Fruit fly (Drosophila melanogaster) whole organism, embryonic: Measurements from ENCODE around the gene dally.

Source experiments
- Asciz ChIP-seq: fragments of 200-800 bp; sonication (Bioruptor generic); optimal IDR thresholded peaks from 2 replicates; lab custom pipeline; 2017; ENCODE audit warnings: missing biosample characterization, mild to moderate bottlenecking, missing genetic modification characterization, missing genetic modification reagents
- Atf3 ChIP-seq: fragments of 200-800 bp; sonication (Bioruptor generic); optimal IDR thresholded peaks from 3 replicates; lab custom pipeline; 2016; ENCODE audit warnings: missing biosample characterization, missing genetic modification characterization
- B-H1 ChIP-seq: fragments of 200-800 bp; sonication (Bioruptor generic); IDR thresholded peaks from 3 replicates; pipeline ENCODE4 v1.3.6; 2022; ENCODE audit warnings: missing biosample characterization, missing genetic modification characterization
- Bgb ChIP-seq: fragments of 200-800 bp; sonication (Bioruptor generic); IDR thresholded peaks from 2 replicates; pipeline ENCODE4 v1.3.6; 2022; ENCODE audit warnings: missing biosample characterization, missing genetic modification characterization; ENCODE audit not compliant: partially characterized antibody
- CG10209 ChIP-seq: fragments of 200-800 bp; sonication (Bioruptor generic); optimal IDR thresholded peaks from 3 replicates; lab custom pipeline; 2017; ENCODE audit warnings: missing biosample characterization, mild to moderate bottlenecking, missing genetic modification characterization, missing genetic modification reagents
- CG12744 ChIP-seq: fragments of 200-800 bp; sonication (Bioruptor generic); optimal IDR thresholded peaks from 2 replicates; lab custom pipeline; 2016; ENCODE audit warnings: missing biosample characterization, missing genetic modification characterization
- CG13624 ChIP-seq: fragments of 200-800 bp; sonication (Bioruptor generic); optimal IDR thresholded peaks from 2 replicates; lab custom pipeline; 2016; ENCODE audit warnings: missing biosample characterization, missing genetic modification characterization
- CG17186 ChIP-seq: fragments of 200-800 bp; sonication (Bioruptor generic); optimal IDR thresholded peaks from 3 replicates; lab custom pipeline; 2017; ENCODE audit warnings: missing biosample characterization, missing genetic modification reagents, missing genetic modification characterization
- CG17359 ChIP-seq: fragments of 200-800 bp; sonication (Bioruptor generic); optimal IDR thresholded peaks from 3 replicates; lab custom pipeline; 2018; ENCODE audit warnings: missing biosample characterization, mild to moderate bottlenecking, missing genetic modification characterization, moderate library complexity
- CG18619 ChIP-seq: fragments of 200-800 bp; sonication (Bioruptor generic); optimal IDR thresholded peaks from 3 replicates; lab custom pipeline; 2017; ENCODE audit warnings: missing biosample characterization, mild to moderate bottlenecking, missing genetic modification characterization
- CG30431 ChIP-seq: fragments of 200-800 bp; sonication (Bioruptor generic); optimal IDR thresholded peaks from 2 replicates; lab custom pipeline; 2017; ENCODE audit warnings: missing biosample characterization, missing genetic modification characterization
- CG31441 ChIP-seq: fragments of 200-800 bp; sonication (Bioruptor generic); IDR thresholded peaks from 2 replicates; pipeline ENCODE4 v1.3.6; 2022; ENCODE audit warnings: missing biosample characterization, missing genetic modification characterization
- CG4707 ChIP-seq: fragments of 200-800 bp; sonication (Bioruptor generic); optimal IDR thresholded peaks from 2 replicates; lab custom pipeline; 2018; ENCODE audit warnings: missing biosample characterization, mild to moderate bottlenecking, missing genetic modification characterization, moderate library complexity
- CG5245 ChIP-seq: fragments of 200-800 bp; sonication (Bioruptor generic); optimal IDR thresholded peaks from 3 replicates; lab custom pipeline; 2016; ENCODE audit warnings: missing biosample characterization, missing genetic modification characterization
- CG6175 ChIP-seq: fragments of 200-800 bp; sonication (Bioruptor generic); IDR thresholded peaks from 3 replicates; pipeline ENCODE4 v1.3.6; 2022; ENCODE audit warnings: missing biosample characterization, missing genetic modification characterization
- CG8281 ChIP-seq: fragments of 200-800 bp; sonication (Bioruptor generic); optimal IDR thresholded peaks from 2 replicates; lab custom pipeline; 2018; ENCODE audit warnings: missing biosample characterization, mild to moderate bottlenecking, missing genetic modification characterization, moderate library complexity
- CG9876 ChIP-seq: fragments of 200-800 bp; sonication (Bioruptor generic); optimal IDR thresholded peaks from 2 replicates; lab custom pipeline; 2016; ENCODE audit warnings: missing biosample characterization, missing genetic modification characterization
- CrebB ChIP-seq: fragments of 200-800 bp; sonication (Bioruptor generic); optimal IDR thresholded peaks from 3 replicates; lab custom pipeline; 2018; ENCODE audit warnings: missing biosample characterization, mild to moderate bottlenecking, missing genetic modification characterization
- Dfd ChIP-seq, 2 experiments: fragments of >200 bp; optimal IDR thresholded peaks; 2 replicates each; lab custom pipeline; 2017; ENCODE audit warnings: missing biosample characterization in 2 of 2, missing genetic modification characterization in 2 of 2
- Doc3 ChIP-seq: fragments of 200-800 bp; sonication (Bioruptor generic); IDR thresholded peaks from 3 replicates; pipeline ENCODE4 v1.3.6; 2022; ENCODE audit warnings: missing biosample characterization, missing genetic modification characterization; ENCODE audit not compliant: partially characterized antibody
- Ets65A ChIP-seq: fragments of 200-800 bp; sonication (Bioruptor generic); peaks from one replicate; lab custom pipeline; 2016; ENCODE audit warnings: missing biosample characterization, missing genetic modification characterization
- Ets97D ChIP-seq: fragments of 200-800 bp; sonication (Bioruptor generic); optimal IDR thresholded peaks from 3 replicates; lab custom pipeline; 2016; ENCODE audit warnings: missing biosample characterization, missing genetic modification characterization
- Fer1 ChIP-seq: fragments of 200-800 bp; sonication (Bioruptor generic); optimal IDR thresholded peaks from 2 replicates; lab custom pipeline; 2017; ENCODE audit warnings: missing biosample characterization, mild to moderate bottlenecking, missing genetic modification characterization
- H2.0 ChIP-seq: fragments of 200-800 bp; sonication (Bioruptor generic); IDR thresholded peaks from 2 replicates; pipeline ENCODE4 v1.3.6; 2022; ENCODE audit warnings: missing biosample characterization, missing genetic modification characterization
- NfI ChIP-seq: fragments of 200-800 bp; sonication (Bioruptor generic); optimal IDR thresholded peaks from 3 replicates; lab custom pipeline; 2018; ENCODE audit warnings: missing biosample characterization, mild to moderate bottlenecking, missing genetic modification characterization, moderate library complexity
- Optix ChIP-seq: fragments of 200-800 bp; sonication (Bioruptor generic); IDR thresholded peaks from 3 replicates; pipeline ENCODE4 v1.3.6; 2022; ENCODE audit warnings: missing biosample characterization, missing genetic modification characterization
- ab ChIP-seq: fragments of 200-800 bp; sonication (Bioruptor generic); optimal IDR thresholded peaks from 2 replicates; lab custom pipeline; 2016; ENCODE audit warnings: missing biosample characterization, missing genetic modification characterization
- ara ChIP-seq: fragments of 200-800 bp; sonication (Bioruptor generic); IDR thresholded peaks from 2 replicates; pipeline ENCODE4 v1.3.6; 2022; ENCODE audit warnings: missing biosample characterization, missing genetic modification characterization
- bsh ChIP-seq, 2 experiments: fragments of 200-800 bp; sonication (Bioruptor generic); optimal IDR thresholded peaks; 2 replicates each; lab custom pipeline; 2017 to 2018; ENCODE audit warnings: mild to moderate bottlenecking in 2 of 2, missing biosample characterization in 2 of 2, missing genetic modification characterization in 2 of 2, moderate library complexity in 1 of 2
- chinmo ChIP-seq: fragments of 200-800 bp; sonication (Bioruptor generic); IDR thresholded peaks from 4 replicates; pipeline ENCODE4 v1.3.6; 2022; ENCODE audit warnings: missing biosample characterization, missing genetic modification characterization; ENCODE audit not compliant: partially characterized antibody
- crol ChIP-seq: fragments of 200-800 bp; sonication (Bioruptor generic); IDR thresholded peaks from 2 replicates; pipeline ENCODE4 v1.3.6; 2022; ENCODE audit warnings: missing biosample characterization, missing genetic modification characterization
- dm ChIP-seq: fragments of 200-800 bp; sonication (Bioruptor generic); optimal IDR thresholded peaks from 3 replicates; lab custom pipeline; 2016; ENCODE audit warnings: missing biosample characterization, missing genetic modification characterization
- ewg ChIP-seq: fragments of 200-800 bp; sonication (Bioruptor generic); optimal IDR thresholded peaks from 3 replicates; lab custom pipeline; 2017; ENCODE audit warnings: mild to moderate bottlenecking, missing biosample characterization, missing genetic modification reagents, missing genetic modification characterization
- gcm2 ChIP-seq: fragments of 200-800 bp; sonication (Bioruptor generic); optimal IDR thresholded peaks from 2 replicates; lab custom pipeline; 2016; ENCODE audit warnings: missing biosample characterization, missing genetic modification characterization
- grn ChIP-seq: fragments of 200-800 bp; sonication (Bioruptor generic); optimal IDR thresholded peaks from 3 replicates; lab custom pipeline; 2017; ENCODE audit warnings: missing biosample characterization, missing genetic modification characterization
- insv ChIP-seq, 2 experiments: fragments of 200-800 bp; sonication (Bioruptor generic); optimal IDR thresholded peaks; 3 replicates each; lab custom pipeline; 2016 to 2018; ENCODE audit warnings: missing biosample characterization in 2 of 2, missing genetic modification characterization in 2 of 2
- kay ChIP-seq: fragments of 200-800 bp; sonication (Bioruptor generic); optimal IDR thresholded peaks from 2 replicates; lab custom pipeline; 2016; ENCODE audit warnings: missing biosample characterization, missing genetic modification characterization
- ken ChIP-seq: fragments of 200-800 bp; sonication (Bioruptor generic); IDR thresholded peaks from 3 replicates; pipeline ENCODE4 v1.3.6; 2022; ENCODE audit warnings: missing biosample characterization, missing genetic modification characterization
- onecut ChIP-seq: fragments of 200-800 bp; sonication (Bioruptor generic); IDR thresholded peaks from 2 replicates; pipeline ENCODE4 v1.3.6; 2022; ENCODE audit warnings: missing biosample characterization, missing genetic modification characterization
- sc ChIP-seq, 3 experiments: fragments of >200 bp in 2 of 3; fragments of 200-800 bp in 1 of 3; sonication (Bioruptor generic) in 1 of 3; optimal IDR thresholded peaks; 2 replicates in 2 of 3; 3 replicates in 1 of 3; lab custom pipeline; 2017; ENCODE audit warnings: mild to moderate bottlenecking in 1 of 3, missing biosample characterization in 1 of 3, missing genetic modification characterization in 1 of 3, missing genetic modification reagents in 1 of 3
- sd ChIP-seq: fragments of 200-800 bp; sonication (Bioruptor generic); optimal IDR thresholded peaks from 3 replicates; lab custom pipeline; 2018; ENCODE audit warnings: missing biosample characterization, mild to moderate bottlenecking, missing genetic modification characterization, moderate library complexity
- sr ChIP-seq: fragments of 200-800 bp; sonication (Bioruptor generic); IDR thresholded peaks from 3 replicates; pipeline ENCODE4 v1.3.6; 2022; ENCODE audit warnings: missing biosample characterization, missing genetic modification characterization
- tap ChIP-seq: fragments of 200-800 bp; optimal IDR thresholded peaks from 3 replicates; lab custom pipeline; 2019; ENCODE audit warnings: missing biosample characterization, mild to moderate bottlenecking, missing genetic modification characterization, moderate library complexity
- toy ChIP-seq: fragments of 200-800 bp; sonication (Bioruptor generic); IDR thresholded peaks from 2 replicates; pipeline ENCODE4 v1.3.6; 2022; ENCODE audit warnings: missing biosample characterization, missing genetic modification characterization

The dally gene

DNA sequence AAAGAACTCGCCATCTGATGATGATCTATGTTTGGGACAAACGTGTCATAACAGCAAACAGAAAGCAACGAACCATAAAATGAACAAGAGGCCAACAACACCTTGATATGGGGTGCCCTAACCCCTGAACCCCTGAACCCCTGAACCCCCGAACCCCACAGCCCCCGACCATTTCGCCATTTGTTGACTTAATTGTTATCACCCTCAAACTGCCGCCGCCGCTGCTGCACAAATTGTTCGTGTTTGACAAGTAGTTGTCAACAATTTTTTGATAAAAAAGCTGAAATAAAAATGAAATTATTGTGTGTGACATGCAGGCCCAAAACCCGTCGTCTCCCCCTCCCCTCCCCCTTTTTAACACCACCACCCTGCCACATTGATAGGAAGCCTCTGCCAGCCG, 45.7 kb downstream of the dally start (continued):
- TF ChIP-seq Asciz (GFP tag; lab: Kevin White, UChicago) = peak; percentile 4
- TF ChIP-seq CG8281 (tag; lab: Kevin White, UChicago) = peak; percentile 24
- peak; percentile 44; the same call in 1 of the 2 replicates for TF ChIP-seq ara
- no peak for TF ChIP-seq grn

DNA sequence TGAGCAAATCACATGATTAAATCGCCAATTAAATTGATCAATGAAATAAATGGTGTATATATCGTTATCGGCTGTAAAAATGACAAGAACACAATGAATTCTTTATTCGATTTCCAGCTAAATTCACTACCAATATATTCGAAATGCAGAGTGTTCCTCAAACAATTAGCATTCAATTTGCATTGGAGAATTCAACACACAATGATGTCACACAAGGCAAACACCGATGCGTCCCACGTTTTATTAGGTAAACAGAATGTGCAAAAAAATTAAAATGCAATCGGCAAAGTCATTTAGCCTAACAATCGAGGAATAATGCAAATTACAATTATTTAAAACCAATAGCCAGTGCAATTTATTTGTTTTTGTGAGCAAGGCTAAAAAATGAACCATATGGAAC, 51.1 kb downstream of the dally start:
- TF ChIP-seq Dfd (GFP tag; optimal IDR thresholded peaks at IDR 0.05; lab: Kevin White, UChicago) (no peak), tap (no peak), CG10209 (GFP tag; lab: Kevin White, UChicago) (no peak), sc (optimal IDR thresholded peaks at IDR 0.05; lab: Kevin White, UChicago) (no peak), sc (GFP tag; optimal IDR thresholded peaks at IDR 0.05; lab: Kevin White, UChicago) (no peak), CG4707 (GFP tag; lab: Kevin White, UChicago) (no peak), dm (GFP tag; lab: Kevin White, UChicago) (no peak), H2.0 (GFP tag; lab: Robert Waterston, UW) (no peak), CG18619 (GFP tag; lab: Kevin White, UChicago) (no peak), CG30431 (GFP tag; lab: Kevin White, UChicago) (no peak), Fer1 (GFP tag; lab: Kevin White, UChicago) (no peak), CG17359 (tag; lab: Kevin White, UChicago) (no peak), Optix (GFP tag; lab: Robert Waterston, UW) (no peak), ab (no peak), insv (GFP tag; optimal IDR thresholded peaks at IDR 0.05; lab: Kevin White, UChicago) (no peak), bsh (GFP tag; optimal IDR thresholded peaks at IDR 0.05; lab: Kevin White, UChicago) (no peak), ewg (GFP tag; lab: Kevin White, UChicago) (no peak)
- TF ChIP-seq, all 482 proteins: peak for 0

DNA sequence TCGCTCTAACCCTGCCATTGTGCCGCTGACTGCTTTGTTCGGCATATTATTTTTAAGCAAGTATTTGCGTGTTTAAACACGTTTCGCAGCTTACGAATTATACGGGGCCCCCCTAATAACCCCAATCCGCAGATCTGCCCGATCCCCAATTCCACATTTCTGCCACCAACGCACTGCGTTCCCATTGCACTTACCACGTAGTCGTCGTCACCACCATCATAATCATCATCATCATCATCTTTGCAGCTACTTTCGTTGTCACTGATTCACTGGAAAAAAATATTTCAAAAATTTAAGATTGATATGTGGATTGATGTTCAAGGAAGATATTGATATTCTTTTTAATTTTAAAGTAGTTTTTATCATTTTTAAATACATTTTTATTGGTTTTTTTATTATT, 52.2 kb downstream of the dally start:
- TF ChIP-seq ken (GFP tag; lab: Robert Waterston, UW) (no peak), CG12744 (no peak), Ets65A (GFP tag; lab: Kevin White, UChicago) (peak; percentile 62)

DNA sequence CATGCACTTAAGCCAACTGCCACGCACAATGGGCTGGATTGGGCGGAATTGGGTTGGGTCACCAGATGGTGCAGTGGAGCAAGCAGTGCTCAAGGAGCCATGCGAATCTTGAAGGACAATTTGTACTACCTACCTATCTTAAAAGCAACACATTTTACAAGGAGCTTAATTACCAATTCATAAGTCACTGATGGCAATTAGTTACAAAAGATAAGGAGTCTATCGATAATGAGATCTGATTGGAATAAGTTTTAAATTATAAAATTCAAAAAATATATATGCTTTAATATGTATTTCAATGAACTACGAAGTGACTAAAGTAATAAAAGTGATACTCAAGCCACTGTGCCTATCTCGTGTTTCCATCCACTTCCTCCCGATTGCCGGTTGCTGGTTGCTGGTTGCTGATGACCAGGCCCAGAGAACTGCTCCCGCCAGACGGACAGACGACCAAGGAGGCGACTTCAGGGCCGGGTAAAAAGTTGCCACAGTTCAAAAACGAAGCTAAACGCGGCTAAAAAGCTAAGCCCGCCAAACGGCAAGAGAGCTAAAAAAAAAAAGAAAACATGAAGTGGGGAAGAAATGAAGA, 54.6 kb downstream of the dally start:
- TF ChIP-seq chinmo (GFP tag; lab: Robert Waterston, UW) = no peak
- TF ChIP-seq Atf3 (GFP tag; lab: Kevin White, UChicago) = no peak
- no peak for TF ChIP-seq toy (GFP tag; lab: Robert Waterston, UW)
- TF ChIP-seq bsh (GFP tag; optimal IDR thresholded peaks at IDR 0.05; lab: Kevin White, UChicago) = peak in 1 of 2 experiments; percentile 73
- no peak for TF ChIP-seq kay (GFP tag; lab: Kevin White, UChicago)
- no peak for TF ChIP-seq CG31441 (GFP tag; lab: Robert Waterston, UW)
- TF ChIP-seq CG13624 (GFP tag; lab: Kevin White, UChicago) = no peak
- TF ChIP-seq Bgb (GFP tag; lab: Robert Waterston, UW) = no peak
- no peak for TF ChIP-seq sd (tag; lab: Kevin White, UChicago)
- peak; percentile 68 for TF ChIP-seq Ets65A (GFP tag; lab: Kevin White, UChicago)
- TF ChIP-seq, all 482 proteins: peak for 2

DNA sequence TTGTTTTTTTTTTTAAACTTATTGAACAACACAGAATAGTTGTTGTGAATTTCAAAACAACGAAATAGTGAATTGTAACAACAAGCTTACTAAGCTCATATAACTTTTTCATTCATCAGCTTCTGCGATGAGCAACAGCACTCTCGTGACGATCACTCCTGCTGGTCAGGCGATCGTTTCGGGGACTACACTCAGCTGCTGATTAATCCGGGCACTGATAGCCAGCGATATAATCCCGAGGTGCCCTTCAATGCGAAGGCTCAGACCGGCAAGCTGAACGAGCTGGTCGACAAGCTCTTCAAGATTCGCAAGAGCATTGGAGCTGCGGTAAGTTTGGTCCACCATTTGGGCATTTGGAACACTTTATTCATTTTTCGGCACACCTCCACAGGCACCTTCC, 61.2 kb downstream of the dally start, which contains the start of gene CG43169:
Gene CG43169 (minus strand): TSS at position 101 of the 400 bp plus-strand sequence.
- TF ChIP-seq NfI (GFP tag; lab: Kevin White, UChicago) (no peak), B-H1 (no peak), CG17186 (GFP tag; lab: Kevin White, UChicago) (no peak), CG9876 (GFP tag; lab: Kevin White, UChicago) (no peak), Ets97D (GFP tag; lab: Kevin White, UChicago) (no peak), CG6175 (GFP tag; lab: Robert Waterston, UW) (no peak), sr (GFP tag; lab: Robert Waterston, UW) (no peak), CG5245 (GFP tag; lab: Kevin White, UChicago) (no peak), CG13624 (GFP tag; lab: Kevin White, UChicago) (no peak), Doc3 (GFP tag; lab: Robert Waterston, UW) (no peak), crol (GFP tag; lab: Robert Waterston, UW) (no peak), onecut (GFP tag; lab: Robert Waterston, UW) (no peak), gcm2 (no peak), CrebB (no peak)
